Worm (Caenorhabditis elegans) whole organism, mixed stage, embryonic: ENCODE measurements around the gene pus-1.

Source experiments
- cnd-1 ChIP-seq: fragments of 200-800 bp; sonication (Bioruptor generic); optimal IDR thresholded peaks from 2 replicates; lab custom pipeline; 2018; ENCODE audit warnings: mild to moderate bottlenecking, missing genetic modification characterization, missing compliant biosample characterization
- nhr-12 ChIP-seq: fragments of 150-350 bp; optimal IDR thresholded peaks from 2 replicates; lab custom pipeline; 2014; ENCODE audit warnings: missing biosample characterization, missing genetic modification characterization
- nhr-28 ChIP-seq: fragments of 150-350 bp; optimal IDR thresholded peaks from 2 replicates; lab custom pipeline; 2014; ENCODE audit warnings: missing biosample characterization, missing genetic modification characterization
- tbx-8 ChIP-seq: fragments of 200-800 bp; sonication (Bioruptor generic); optimal IDR thresholded peaks from 2 replicates; lab custom pipeline; 2018; ENCODE audit warnings: mild to moderate bottlenecking, missing genetic modification characterization, moderate library complexity, missing compliant biosample characterization

- no peak for TF ChIP-seq nhr-12 (tag; lab: Kevin White, UChicago)
- no peak for TF ChIP-seq nhr-28 (tag; lab: Kevin White, UChicago)
- TF ChIP-seq cnd-1 (tag; lab: Kevin White, UChicago), result no peak
- TF ChIP-seq tbx-8, result no peak
Measured at ce11 chrV:16746231-16746990, 48.3 kb downstream of the pus-1 start, which contains the start of gene gyg-2.
